Fruit fly (Drosophila melanogaster) whole organism, wandering third instar larva: ENCODE data around the gene CG13893.

ENCODE experiments used
- Abd-B ChIP-seq: fragments of >200 bp; optimal IDR thresholded peaks from 2 replicates; lab custom pipeline; 2017; ENCODE audit warnings: missing biosample characterization, missing genetic modification characterization
- CG32264 ChIP-seq: fragments of 200-800 bp; sonication (Bioruptor generic); optimal IDR thresholded peaks from 2 replicates; lab custom pipeline; 2016; ENCODE audit warnings: missing biosample characterization, missing genetic modification characterization
- CG9705 ChIP-seq: fragments of 200-800 bp; sonication (Bioruptor generic); optimal IDR thresholded peaks from 2 replicates; lab custom pipeline; 2018; ENCODE audit warnings: missing biosample characterization, mild to moderate bottlenecking, missing genetic modification characterization
- CrebA ChIP-seq: fragments of 200-800 bp; sonication (Bioruptor generic); optimal IDR thresholded peaks from 2 replicates; lab custom pipeline; 2016; ENCODE audit warnings: missing biosample characterization, mild to moderate bottlenecking, missing genetic modification characterization, borderline replicate concordance
- Dfd ChIP-seq: fragments of >200 bp; optimal IDR thresholded peaks from 2 replicates; lab custom pipeline; 2017; ENCODE audit warnings: missing biosample characterization, missing genetic modification characterization
- Dif ChIP-seq: fragments of 200-275, 200-300 bp; sonication (Bioruptor generic); optimal IDR thresholded peaks from 2 replicates; lab custom pipeline; 2018; ENCODE audit warnings: missing biosample characterization, missing genetic modification characterization; ENCODE audit not compliant: partially characterized antibody
- GATAd ChIP-seq: sonication (Bioruptor generic); optimal IDR thresholded peaks from 2 replicates; lab custom pipeline; 2016; ENCODE audit warnings: missing biosample characterization, missing genetic modification characterization
- HLH106 ChIP-seq: fragments of 200-800 bp; optimal IDR thresholded peaks from 3 replicates; lab custom pipeline; 2019; ENCODE audit warnings: missing biosample characterization, mild to moderate bottlenecking, missing genetic modification characterization, moderate library complexity
- Hr78 ChIP-seq: fragments of >200 bp; optimal IDR thresholded peaks from 2 replicates; lab custom pipeline; 2017; ENCODE audit warnings: missing biosample characterization, missing genetic modification characterization
- Hr83 ChIP-seq: fragments of 200-300 bp; sonication (Bioruptor generic); optimal IDR thresholded peaks from 2 replicates; lab custom pipeline; 2016; ENCODE audit warnings: missing biosample characterization, mild to moderate bottlenecking, missing genetic modification characterization, moderate library complexity; ENCODE audit not compliant: poor library complexity, severe bottlenecking
- Jra ChIP-seq: sonication (Bioruptor generic); optimal IDR thresholded peaks from 2 replicates; lab custom pipeline; 2016; ENCODE audit warnings: missing biosample characterization, missing genetic modification characterization
- Mio ChIP-seq: sonication (Bioruptor generic); optimal IDR thresholded peaks from 2 replicates; lab custom pipeline; 2016; ENCODE audit warnings: missing biosample characterization, missing genetic modification characterization
- Myc ChIP-seq: fragments of >200 bp; optimal IDR thresholded peaks from 2 replicates; lab custom pipeline; 2017
- N ChIP-seq: fragments of >200 bp; optimal IDR thresholded peaks from 2 replicates; lab custom pipeline; 2018; ENCODE audit warnings: missing biosample characterization, missing external identifiers, missing genetic modification characterization
- OdsH ChIP-seq: fragments of 200-800 bp; sonication (Bioruptor generic); optimal IDR thresholded peaks from 2 replicates; lab custom pipeline; 2016; ENCODE audit warnings: missing biosample characterization, mild to moderate bottlenecking, missing genetic modification characterization
- Rel ChIP-seq, 2 experiments: fragments of 200-800 bp; sonication (Bioruptor generic) in 1 of 2; optimal IDR thresholded peaks; 2 replicates in 1 of 2; 3 replicates in 1 of 2; lab custom pipeline; 2016 to 2019; ENCODE audit warnings: mild to moderate bottlenecking in 2 of 2, missing biosample characterization in 2 of 2, missing genetic modification characterization in 2 of 2, moderate library complexity in 1 of 2
- Sp1 ChIP-seq: fragments of 200-800 bp; sonication (Bioruptor generic); optimal IDR thresholded peaks from 3 replicates; lab custom pipeline; 2019; ENCODE audit warnings: missing biosample characterization, mild to moderate bottlenecking, missing genetic modification characterization, moderate library complexity
- br ChIP-seq: fragments of 200-800 bp; sonication (Bioruptor generic); optimal IDR thresholded peaks from 2 replicates; lab custom pipeline; 2016; ENCODE audit warnings: missing biosample characterization, missing genetic modification characterization
- brk ChIP-seq: fragments of 200-800 bp; sonication (Bioruptor generic); optimal IDR thresholded peaks from 2 replicates; lab custom pipeline; 2016; ENCODE audit warnings: missing biosample characterization, mild to moderate bottlenecking, missing genetic modification characterization
- dl ChIP-seq, 2 experiments: fragments of 175-275, 200-275 bp in 1 of 2; fragments of 200-275 bp in 1 of 2; sonication (Bioruptor generic); optimal IDR thresholded peaks; lab custom pipeline; 2018; ENCODE audit warnings: mild to moderate bottlenecking in 2 of 2, missing biosample characterization in 2 of 2, missing genetic modification characterization in 2 of 2, moderate library complexity in 2 of 2; ENCODE audit not compliant: partially characterized antibody in 2 of 2, insufficient read depth in 1 of 2
- dmrt93B ChIP-seq: fragments of 200-800 bp; sonication (Bioruptor generic); optimal IDR thresholded peaks from 2 replicates; lab custom pipeline; 2018; ENCODE audit warnings: missing biosample characterization, mild to moderate bottlenecking, missing genetic modification characterization
- dsf ChIP-seq: sonication (Bioruptor generic); optimal IDR thresholded peaks from 2 replicates; lab custom pipeline; 2016; ENCODE audit warnings: missing biosample characterization, missing genetic modification characterization, borderline replicate concordance
- ey ChIP-seq: fragments of 200-800 bp; sonication (Bioruptor generic); optimal IDR thresholded peaks from 2 replicates; lab custom pipeline; 2016; ENCODE audit warnings: missing biosample characterization, missing genetic modification characterization
- foxo ChIP-seq, 2 experiments: fragments of 200-800 bp; sonication (Bioruptor generic); optimal IDR thresholded peaks; 2 replicates in 1 of 2; 3 replicates in 1 of 2; lab custom pipeline; 2016 to 2017; ENCODE audit warnings: missing biosample characterization in 2 of 2, missing genetic modification characterization in 2 of 2
- fru ChIP-seq: fragments of 200-800 bp; sonication (Bioruptor generic); optimal IDR thresholded peaks from 3 replicates; lab custom pipeline; 2016; ENCODE audit warnings: missing biosample characterization, mild to moderate bottlenecking, missing genetic modification characterization
- h ChIP-seq: fragments of 200-800 bp; sonication (Bioruptor generic); optimal IDR thresholded peaks from 3 replicates; lab custom pipeline; 2016; ENCODE audit warnings: missing biosample characterization, mild to moderate bottlenecking, missing genetic modification characterization
- jim ChIP-seq: fragments of 175-275, 200-325 bp; sonication (Bioruptor generic); optimal IDR thresholded peaks from 2 replicates; lab custom pipeline; 2016; ENCODE audit warnings: missing biosample characterization, mild to moderate bottlenecking, missing genetic modification characterization
- lola ChIP-seq: fragments of >200 bp; optimal IDR thresholded peaks from 2 replicates; lab custom pipeline; 2017; ENCODE audit warnings: missing biosample characterization, missing genetic modification characterization
- pan ChIP-seq: fragments of >200 bp; optimal IDR thresholded peaks from 2 replicates; lab custom pipeline; 2017
- psq ChIP-seq: fragments of 200-800 bp; sonication (Bioruptor generic); optimal IDR thresholded peaks from 3 replicates; lab custom pipeline; 2017; ENCODE audit warnings: missing biosample characterization, mild to moderate bottlenecking, missing genetic modification characterization, moderate library complexity
- rgr ChIP-seq: fragments of 200-800 bp; sonication (Bioruptor generic); optimal IDR thresholded peaks from 3 replicates; lab custom pipeline; 2016; ENCODE audit warnings: missing biosample characterization, mild to moderate bottlenecking, missing genetic modification characterization
- sage ChIP-seq: fragments of 200-800 bp; sonication (Bioruptor generic); optimal IDR thresholded peaks from 2 replicates; lab custom pipeline; 2016; ENCODE audit warnings: missing biosample characterization, mild to moderate bottlenecking, missing genetic modification characterization
- sv ChIP-seq: fragments of 200-800 bp; sonication (Bioruptor generic); optimal IDR thresholded peaks from 3 replicates; lab custom pipeline; 2016; ENCODE audit warnings: missing biosample characterization, missing genetic modification characterization
- tai ChIP-seq: sonication (Bioruptor generic); optimal IDR thresholded peaks from 2 replicates; lab custom pipeline; 2016; ENCODE audit warnings: missing biosample characterization, missing genetic modification characterization
- usp ChIP-seq: fragments of >200 bp; optimal IDR thresholded peaks from 2 replicates; lab custom pipeline; 2017; ENCODE audit warnings: missing biosample characterization, missing genetic modification characterization
- woc ChIP-seq: sonication (Bioruptor generic); optimal IDR thresholded peaks from 2 replicates; lab custom pipeline; 2016; ENCODE audit warnings: missing biosample characterization, mild to moderate bottlenecking, missing genetic modification characterization

Gene CG13893

dm6 chr3L:589174-589289 is 14.8 kb downstream of the CG13893 start, which contains the start of gene Kah:
TSS of gene Kah (minus strand) at chr3L:589274.
- TF ChIP-seq tai (GFP tag; lab: Kevin White, UChicago), result no peak
- TF ChIP-seq GATAd, result no peak
- TF ChIP-seq HLH106 (tag; lab: Kevin White, UChicago), result no peak
- TF ChIP-seq Jra (GFP tag; lab: Kevin White, UChicago), result no peak
- TF ChIP-seq br (GFP tag; lab: Kevin White, UChicago), result no peak

DNA sequence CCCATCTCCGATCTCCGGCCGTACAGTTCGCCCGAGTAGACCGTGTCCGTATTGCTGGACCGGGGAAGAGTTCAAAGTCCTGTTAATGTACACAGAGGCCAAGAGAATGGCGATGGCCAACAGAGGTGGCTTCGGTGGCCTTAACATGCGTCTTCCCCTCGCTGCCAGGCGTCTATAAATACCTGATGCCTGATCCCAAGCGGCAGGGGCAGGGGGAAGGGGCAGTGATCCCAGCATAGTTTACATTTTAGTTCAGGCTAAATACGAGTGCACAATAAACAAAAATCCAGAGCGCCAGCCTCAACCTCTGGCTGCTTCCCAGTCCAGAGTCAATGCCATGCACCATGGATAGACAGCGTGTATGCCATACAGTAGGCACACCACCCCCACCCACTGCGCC is 16.0 kb downstream of the CG13893 start:
- TF ChIP-seq fru (GFP tag; lab: Kevin White, UChicago) (no peak), h (GFP tag; lab: Kevin White, UChicago) (no peak), Myc (no peak), CG32264 (GFP tag; lab: Kevin White, UChicago) (no peak), Dfd (GFP tag; lab: Kevin White, UChicago) (no peak), tai (GFP tag; lab: Kevin White, UChicago) (no peak), dsf (GFP tag; lab: Kevin White, UChicago) (no peak), brk (GFP tag; lab: Kevin White, UChicago) (no peak), br (GFP tag; lab: Kevin White, UChicago) (no peak), rgr (GFP tag; lab: Kevin White, UChicago) (no peak), Jra (GFP tag; lab: Kevin White, UChicago) (no peak), ey (GFP tag; lab: Kevin White, UChicago) (no peak), Mio (GFP tag; lab: Kevin White, UChicago) (no peak), sage (GFP tag; lab: Kevin White, UChicago) (no peak)

dm6 chr3L:586582-587213 is 17.1 kb downstream of the CG13893 start:
- TF ChIP-seq psq (GFP tag; lab: Kevin White, UChicago) (no peak), Hr78 (GFP tag; lab: Kevin White, UChicago) (no peak), h (GFP tag; lab: Kevin White, UChicago) (no peak), usp (GFP tag; lab: Kevin White, UChicago) (no peak), dl (GFP tag; optimal IDR thresholded peaks at IDR 0.05; lab: Kevin White, UChicago; ENCODE audit: insufficient read depth in 1 of 2, partially characterized antibody in 2 of 2) (no peak), OdsH (GFP tag; lab: Kevin White, UChicago) (no peak), CG32264 (GFP tag; lab: Kevin White, UChicago) (no peak), Sp1 (GFP tag; lab: Kevin White, UChicago) (no peak), Hr83 (no peak), GATAd (no peak), Abd-B (no peak), woc (GFP tag; lab: Kevin White, UChicago) (no peak), Myc (no peak)
- TF ChIP-seq, all 38 proteins: peak for 0

- TF ChIP-seq rgr (GFP tag; lab: Kevin White, UChicago), result no peak
- no peak for TF ChIP-seq Hr83
- no peak for TF ChIP-seq dsf (GFP tag; lab: Kevin White, UChicago)
- TF ChIP-seq, all 38 proteins: peak for 0
Measured at dm6 chr3L:581037-581436, 22.8 kb downstream of the CG13893 start, which contains the start of gene Ppm1. TSS of gene Ppm1 (plus strand) at chr3L:581337.

DNA sequence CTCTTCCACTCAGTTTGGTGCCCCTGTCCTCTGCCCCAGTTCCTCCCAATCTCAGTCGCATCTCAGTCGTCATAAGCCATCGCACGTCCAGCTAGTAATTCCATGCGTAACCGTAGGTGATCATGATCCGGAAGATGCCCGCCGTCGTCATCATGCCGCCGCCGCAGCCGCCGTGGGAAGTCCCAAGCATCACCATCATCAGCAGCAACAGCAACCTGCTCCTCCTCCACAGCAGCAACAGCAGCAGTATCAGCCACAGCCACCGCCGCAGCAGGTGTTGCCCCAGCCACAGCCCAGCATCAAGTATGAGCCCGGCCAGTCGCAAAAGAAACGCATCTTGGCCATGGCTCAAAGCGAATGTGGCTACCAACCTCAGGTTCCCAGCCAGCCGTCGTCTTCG is 30.9 kb downstream of the CG13893 start:
- TF ChIP-seq Dfd (GFP tag; lab: Kevin White, UChicago) (peak; percentile 56), CG9705 (GFP tag; lab: Kevin White, UChicago) (no peak)

DNA sequence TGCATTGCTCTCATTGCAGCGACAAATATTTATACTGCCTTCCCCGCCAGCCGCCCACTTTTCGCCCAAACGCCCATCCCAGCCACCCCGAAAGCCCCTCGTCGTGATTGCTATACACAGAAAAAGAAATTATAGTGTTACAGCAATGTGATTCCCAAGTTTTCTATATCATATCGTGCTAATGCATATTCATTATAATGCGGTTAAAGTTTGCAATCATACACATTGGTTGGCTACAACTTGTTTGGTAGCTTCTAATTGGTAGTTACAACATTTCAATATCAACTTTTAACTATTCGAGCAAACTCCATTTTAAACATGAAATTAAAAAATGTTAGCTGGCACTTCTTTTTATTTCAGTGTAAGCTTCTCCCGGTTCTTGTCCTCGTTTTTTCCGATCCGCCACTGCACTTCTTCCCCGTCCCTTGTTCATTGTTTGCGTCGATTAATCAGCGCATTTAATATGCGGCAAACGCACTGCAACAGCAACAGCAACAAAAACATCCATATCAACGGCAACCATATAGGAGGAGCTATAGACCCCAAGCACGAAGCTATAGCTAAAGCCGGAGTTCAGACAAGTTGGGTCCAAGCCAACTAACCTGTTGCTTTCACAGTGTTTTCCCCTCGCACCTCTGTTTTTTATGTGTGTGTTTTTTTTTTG is 37.7 kb downstream of the CG13893 start:
- TF ChIP-seq pan (lab: Kevin White, UChicago) (no peak), brk (GFP tag; lab: Kevin White, UChicago) (no peak), lola (GFP tag; lab: Kevin White, UChicago) (no peak), Dif (GFP tag; lab: Kevin White, UChicago) (no peak), usp (GFP tag; lab: Kevin White, UChicago) (no peak), HLH106 (tag; lab: Kevin White, UChicago) (peak; percentile 85), dmrt93B (GFP tag; lab: Kevin White, UChicago) (peak; percentile 74), Rel (GFP tag; optimal IDR thresholded peaks at IDR 0.05; lab: Kevin White, UChicago) (no peak), Rel (tag; optimal IDR thresholded peaks at IDR 0.05; lab: Kevin White, UChicago) (peak; percentile 16), h (GFP tag; lab: Kevin White, UChicago) (peak; percentile 78), sv (GFP tag; lab: Kevin White, UChicago) (no peak), OdsH (GFP tag; lab: Kevin White, UChicago) (peak; percentile 70), br (GFP tag; lab: Kevin White, UChicago) (peak; percentile 73), CrebA (GFP tag; lab: Kevin White, UChicago) (no peak), rgr (GFP tag; lab: Kevin White, UChicago) (peak; percentile 69), N (no peak), woc (GFP tag; lab: Kevin White, UChicago) (peak; percentile 68), jim (GFP tag; lab: Kevin White, UChicago) (no peak), CG9705 (GFP tag; lab: Kevin White, UChicago) (peak; percentile 51), psq (GFP tag; lab: Kevin White, UChicago) (peak; percentile 65), Sp1 (GFP tag; lab: Kevin White, UChicago) (peak; percentile 82), Myc (no peak), foxo (GFP tag; optimal IDR thresholded peaks at IDR 0.05; lab: Kevin White, UChicago) (peak in 1 of 2 experiments; percentile 77), tai (GFP tag; lab: Kevin White, UChicago) (no peak), Hr83 (no peak), fru (GFP tag; lab: Kevin White, UChicago) (peak; percentile 81)
